Fruit fly (Drosophila melanogaster) whole organism, embryonic: Measurements from ENCODE around the gene Glys.

Experiments used
- CG13296 ChIP-seq: fragments of 200-800 bp; sonication (Bioruptor generic); optimal IDR thresholded peaks from 3 replicates; lab custom pipeline; 2018; ENCODE audit warnings: missing biosample characterization, mild to moderate bottlenecking, missing genetic modification characterization
- CG17359 ChIP-seq: fragments of 200-800 bp; sonication (Bioruptor generic); optimal IDR thresholded peaks from 3 replicates; lab custom pipeline; 2018; ENCODE audit warnings: missing biosample characterization, mild to moderate bottlenecking, missing genetic modification characterization, moderate library complexity
- CG17612 ChIP-seq: fragments of 200-800 bp; sonication (Bioruptor generic); IDR thresholded peaks from 2 replicates; pipeline ENCODE4 v1.3.6; 2022; ENCODE audit warnings: missing biosample characterization, missing genetic modification characterization
- Fer1 ChIP-seq: fragments of 200-800 bp; sonication (Bioruptor generic); optimal IDR thresholded peaks from 2 replicates; lab custom pipeline; 2017; ENCODE audit warnings: missing biosample characterization, mild to moderate bottlenecking, missing genetic modification characterization
- HHEX ChIP-seq: fragments of 200-800 bp; sonication (Bioruptor generic); optimal IDR thresholded peaks from 3 replicates; lab custom pipeline; 2017; ENCODE audit warnings: missing biosample characterization, mild to moderate bottlenecking, missing genetic modification characterization, missing genetic modification reagents

dm6 chr3R:15125796-15126195 lies 21.5 kb downstream of the Glys start:
- TF ChIP-seq HHEX (GFP tag; lab: Kevin White, UChicago) (no peak), CG17612 (GFP tag; lab: Robert Waterston, UW) (no peak), CG17359 (tag; lab: Kevin White, UChicago) (no peak), Fer1 (GFP tag; lab: Kevin White, UChicago) (no peak), CG13296 (GFP tag; lab: Kevin White, UChicago) (no peak)
